Fruit fly (Drosophila melanogaster): ENCODE results near the gene CtsB.

CtsB gene

DNA sequence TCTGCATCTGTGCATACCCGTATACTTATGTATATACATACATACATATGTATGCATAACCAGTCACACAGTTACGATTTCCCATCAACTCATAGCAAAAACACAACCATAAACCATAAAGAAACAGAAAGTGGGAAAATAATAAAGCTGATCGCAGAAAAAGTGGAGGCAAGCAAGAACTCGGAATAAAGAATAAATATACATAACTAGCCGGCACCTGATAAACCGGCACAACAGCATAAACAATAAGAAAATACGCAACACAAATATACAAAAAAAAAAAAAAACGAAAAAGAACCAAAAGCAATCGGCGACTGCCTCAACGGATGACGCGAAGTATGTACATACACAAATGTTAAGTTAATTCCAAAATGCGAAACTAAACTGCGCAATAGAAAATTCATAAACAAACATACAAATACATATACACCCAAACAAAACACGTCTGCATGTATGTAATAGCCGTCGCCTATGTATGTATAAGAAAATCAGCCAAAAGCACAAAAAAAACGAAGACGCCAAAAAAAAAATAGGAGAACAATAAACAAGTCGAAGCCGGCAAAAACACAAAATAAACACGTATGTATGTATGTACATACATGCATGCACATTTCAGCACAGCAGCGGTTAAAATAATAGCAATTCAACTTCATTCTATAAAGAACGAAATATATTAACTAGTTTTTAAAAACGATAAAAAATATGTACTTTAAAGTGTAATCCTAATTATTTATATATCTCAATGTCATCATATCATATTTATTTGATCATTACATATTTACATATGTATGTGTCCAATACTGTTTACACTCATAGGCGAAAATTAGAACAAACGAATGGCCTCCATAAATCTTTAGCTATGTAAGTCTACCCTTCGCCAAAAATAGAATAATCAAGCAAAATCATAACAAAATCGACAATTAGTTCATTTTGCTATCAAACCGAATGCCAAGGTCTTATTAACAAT is 32.8 kb downstream of the CtsB start (continued):
- TF ChIP-seq ttk (GFP tag; IDR thresholded peaks at IDR 0.05) (peak; percentile 51), CG42726 (GFP tag; IDR thresholded peaks at IDR 0.05; ENCODE audit: partially characterized antibody) (no peak), Rfx (GFP tag; IDR thresholded peaks at IDR 0.05) (peak; percentile 88), fd3F (GFP tag; optimal IDR thresholded peaks at IDR 0.05) (peak; percentile 58), CG13894 (tag; optimal IDR thresholded peaks at IDR 0.05) (peak; percentile 3), Atf3 (GFP tag; optimal IDR thresholded peaks at IDR 0.05) (peak; percentile 7), p53 (GFP tag; optimal IDR thresholded peaks at IDR 0.05) (no peak), CG6654 (GFP tag; optimal IDR thresholded peaks at IDR 0.05) (no peak), CG2712 (tag; optimal IDR thresholded peaks at IDR 0.05) (peak; percentile 75), az2 (GFP tag; optimal IDR thresholded peaks at IDR 0.05) (peak; percentile 42), CG2202 (tag; optimal IDR thresholded peaks at IDR 0.05) (no peak), Mrtf (GFP tag; IDR thresholded peaks at IDR 0.05) (peak; percentile 25; the same call in 2 of the 3 replicates), Ada2b (GFP tag; IDR thresholded peaks at IDR 0.05) (peak; percentile 75), Usf (GFP tag; optimal IDR thresholded peaks at IDR 0.05) (no peak), CG5953 (GFP tag; IDR thresholded peaks at IDR 0.05) (no peak), Bteb2 (GFP tag; optimal IDR thresholded peaks at IDR 0.05) (peak; percentile 16), CG2116 (GFP tag; optimal IDR thresholded peaks at IDR 0.05) (peak; percentile 31), CG11696 (GFP tag; IDR thresholded peaks at IDR 0.05) (peak; percentile 96), dysf (GFP tag; IDR thresholded peaks at IDR 0.05) (peak; percentile 86; the same call in 2 of the 3 replicates), CG1024 (GFP tag; IDR thresholded peaks at IDR 0.05) (peak; percentile 53; the same call in 1 of the 2 replicates), CoRest (tag; optimal IDR thresholded peaks at IDR 0.05) (peak; percentile 80), btn (GFP tag; optimal IDR thresholded peaks at IDR 0.05) (no peak), CG10274 (GFP tag; optimal IDR thresholded peaks at IDR 0.05) (peak; percentile 6), CG7963 (GFP tag; IDR thresholded peaks at IDR 0.05; ENCODE audit: partially characterized antibody) (no peak), ab (GFP tag; optimal IDR thresholded peaks at IDR 0.05) (no peak), CG12744 (GFP tag; optimal IDR thresholded peaks at IDR 0.05) (no peak), CG7786 (GFP tag; optimal IDR thresholded peaks at IDR 0.05) (peak; percentile 12), HHEX (GFP tag; optimal IDR thresholded peaks at IDR 0.05) (peak; percentile 54), onecut (GFP tag; IDR thresholded peaks at IDR 0.05) (peak; percentile 33; the same call in 1 of the 2 replicates), Kr (GFP tag; optimal IDR thresholded peaks at IDR 0.05) (no peak), HLH54F (GFP tag; optimal IDR thresholded peaks at IDR 0.05) (peak; percentile 40), wek (GFP tag; optimal IDR thresholded peaks at IDR 0.05) (no peak), CG8290 (GFP tag; optimal IDR thresholded peaks at IDR 0.05) (no peak), CG8290 (tag; optimal IDR thresholded peaks at IDR 0.05) (peak in 1 of 2 experiments; percentile 55), Hr51 (GFP tag; optimal IDR thresholded peaks at IDR 0.05) (peak in 1 of 2 experiments; percentile 81), otp (GFP tag; IDR thresholded peaks at IDR 0.05) (peak; percentile 65; the same call in 2 of the 3 replicates), Mes4 (GFP tag; optimal IDR thresholded peaks at IDR 0.05) (no peak), Sry-β (GFP tag; optimal IDR thresholded peaks at IDR 0.05) (no peak), Dp (GFP tag; optimal IDR thresholded peaks at IDR 0.05) (no peak), knrl (GFP tag; IDR thresholded peaks at IDR 0.05; ENCODE audit: partially characterized antibody) (no peak), zfh2 (GFP tag; optimal IDR thresholded peaks at IDR 0.05) (peak; percentile 17), CG6813 (GFP tag; optimal IDR thresholded peaks at IDR 0.05) (peak; percentile 63), twi (tag; optimal IDR thresholded peaks at IDR 0.05) (peak; percentile 9), so (GFP tag; IDR thresholded peaks at IDR 0.05) (peak; percentile 61; the same call in 1 of the 3 replicates), Lim3 (GFP tag; IDR thresholded peaks at IDR 0.05) (0 out of 2 replicates have a peak, but pooled peaks have one; percentile 35), CG10959 (GFP tag; IDR thresholded peaks at IDR 0.05) (no peak), gt (GFP tag; IDR thresholded peaks at IDR 0.05) (no peak), Xrp1 (GFP tag; IDR thresholded peaks at IDR 0.05) (peak; percentile 64; the same call in 1 of the 2 replicates), CkIIα-i1 (GFP tag; IDR thresholded peaks at IDR 0.05) (no peak)
